Worm (Caenorhabditis elegans): ENCODE measurements around the gene F55E10.2.
"Not testable (repeated sequence)": the region's sequence is repeated elsewhere in the genome, so short reads cannot be mapped to it uniquely, and the experiment has no call there.

Gene F55E10.2

ce11 chrX:8340393-8340792 is at the start of gene F55E10.2:
Gene F55E10.2 (plus strand): TSS chrX:8340693.
- TF ChIP-seq unc-62 (GFP tag; optimal IDR thresholded peaks at IDR 0.05): no peak

DNA sequence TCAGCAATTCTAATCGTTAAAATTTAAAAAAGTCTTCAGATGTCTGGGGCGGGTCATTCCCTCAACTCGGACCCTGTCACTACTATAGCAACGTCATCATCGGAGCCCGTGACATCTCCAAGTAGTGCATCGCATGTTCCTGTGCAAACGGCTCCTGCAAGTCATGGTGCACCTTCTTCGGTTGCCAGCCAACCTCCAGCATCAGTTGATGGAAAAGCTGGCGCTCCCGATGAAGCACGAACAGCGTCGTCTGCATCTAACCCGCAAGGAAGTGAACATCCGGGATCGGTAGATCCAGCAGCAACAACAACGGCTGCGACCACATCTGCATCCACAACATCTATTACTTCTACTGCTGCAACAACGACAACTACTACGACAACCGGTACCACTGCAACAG is 45.9 kb upstream of the F55E10.2 start, which contains the start of gene R09F10.3:
Gene R09F10.3 (plus strand): TSS at position 40 of the 400 bp plus-strand sequence.
- no peak for TF ChIP-seq unc-62 (GFP tag; optimal IDR thresholded peaks at IDR 0.05)

- no peak for TF ChIP-seq unc-62 (GFP tag; optimal IDR thresholded peaks at IDR 0.05)
Measured at ce11 chrX:8297333-8297732, 43.2 kb upstream of the F55E10.2 start.

- no peak for TF ChIP-seq unc-62 (GFP tag; optimal IDR thresholded peaks at IDR 0.05)
Measured at ce11 chrX:8299554-8299953, 40.9 kb upstream of the F55E10.2 start, which contains the start of gene ced-13. Gene ced-13 (minus strand): TSS chrX:8299654.

DNA sequence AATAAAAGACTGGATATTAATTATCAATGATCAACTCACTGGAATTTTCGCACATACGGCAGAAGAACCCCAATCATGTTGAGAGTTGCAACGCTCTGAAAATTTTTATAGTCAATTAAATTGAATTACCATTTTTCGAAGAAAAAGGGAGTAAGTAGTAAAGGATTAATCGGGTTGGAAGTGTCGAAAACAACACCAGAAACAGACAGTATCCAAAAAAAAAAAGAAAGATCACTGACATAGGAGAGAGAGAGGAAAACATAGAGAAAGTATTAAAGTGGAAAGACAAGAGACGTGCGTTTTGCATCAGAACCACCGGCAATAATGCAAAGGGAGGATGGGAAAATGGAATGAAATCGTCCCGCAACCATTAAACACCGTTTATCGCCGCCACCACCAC is 38.2 kb upstream of the F55E10.2 start, which contains the start of gene inx-5:
Gene inx-5 (minus strand): TSS at position 101 of the 400 bp plus-strand sequence.
- no peak for TF ChIP-seq unc-62 (GFP tag; optimal IDR thresholded peaks at IDR 0.05)

DNA sequence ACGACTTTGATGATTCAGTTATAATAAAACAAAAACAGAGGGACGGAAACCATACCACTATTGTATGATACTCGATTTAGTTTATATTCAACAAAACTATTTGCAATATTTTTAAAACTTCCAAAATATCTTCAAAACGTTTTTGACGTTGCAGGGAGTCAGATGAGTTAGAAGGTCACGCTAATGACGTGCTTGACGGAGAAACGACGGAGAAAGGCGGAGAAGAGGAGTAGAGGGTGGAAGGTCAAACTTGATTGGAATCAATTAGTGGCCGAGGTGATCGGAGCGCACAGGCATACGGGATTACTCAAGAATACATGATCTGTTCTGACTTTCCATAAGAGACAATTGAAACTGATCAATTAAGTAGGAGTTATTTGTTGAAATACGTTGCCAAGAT is 37.7 kb upstream of the F55E10.2 start:
- no peak for TF ChIP-seq unc-62 (GFP tag; optimal IDR thresholded peaks at IDR 0.05)

- no peak for TF ChIP-seq unc-62 (GFP tag; optimal IDR thresholded peaks at IDR 0.05)
Measured at ce11 chrX:8307600-8307999, 32.9 kb upstream of the F55E10.2 start, which contains the start of gene R09F10.5. Gene R09F10.5 (minus strand): TSS chrX:8307700.

DNA sequence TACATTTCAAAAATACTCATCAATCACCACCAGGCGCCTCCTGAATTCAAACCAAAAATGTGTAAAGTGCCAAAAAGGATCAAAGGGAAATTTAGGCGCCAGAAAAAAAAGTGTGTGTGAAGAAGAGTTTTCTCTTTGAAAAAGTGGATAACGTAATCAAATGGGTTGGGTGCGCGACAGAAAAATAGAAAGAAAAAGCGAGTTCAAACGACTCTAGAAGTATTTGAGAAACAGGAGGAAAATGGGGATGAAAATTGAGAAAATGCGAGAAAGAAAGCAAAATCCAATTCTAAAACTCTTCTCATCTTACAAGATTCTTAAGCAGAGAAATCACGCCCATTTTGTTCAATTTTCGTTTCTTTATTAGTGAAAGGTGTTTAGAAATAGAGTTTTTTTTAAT is 32.0 kb upstream of the F55E10.2 start:
- TF ChIP-seq unc-62 (GFP tag; optimal IDR thresholded peaks at IDR 0.05): no peak

DNA sequence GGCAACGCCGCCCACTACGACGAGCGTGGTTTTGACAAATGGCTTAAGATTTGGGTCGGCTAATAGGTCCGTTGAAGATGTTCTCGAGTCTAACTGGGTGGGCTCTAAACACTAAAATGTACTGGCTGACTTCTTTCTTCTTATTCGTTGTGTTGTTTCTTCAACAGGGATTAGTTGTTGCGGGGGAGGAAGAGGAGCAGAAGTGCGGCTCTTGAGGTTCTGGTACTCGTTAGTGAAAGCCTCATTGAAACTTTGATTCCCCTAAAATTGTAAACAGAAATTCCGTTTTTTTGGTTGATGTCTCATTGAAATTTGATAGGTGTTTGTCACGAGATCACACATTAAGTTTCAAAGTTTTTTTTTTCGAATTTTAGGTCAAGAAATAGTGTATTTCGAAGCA is 29.7 kb upstream of the F55E10.2 start:
- TF ChIP-seq unc-62 (GFP tag; optimal IDR thresholded peaks at IDR 0.05): no peak

- TF ChIP-seq unc-62 (GFP tag; optimal IDR thresholded peaks at IDR 0.05): no peak
Measured at ce11 chrX:8311590-8311989, 28.9 kb upstream of the F55E10.2 start.

- TF ChIP-seq unc-62 (GFP tag; optimal IDR thresholded peaks at IDR 0.05): no peak
Measured at ce11 chrX:8318950-8319349, 21.5 kb upstream of the F55E10.2 start, which contains the start of gene srh-11. Gene srh-11 (minus strand): TSS chrX:8319050.

- no peak for TF ChIP-seq unc-62 (GFP tag; optimal IDR thresholded peaks at IDR 0.05)
Measured at ce11 chrX:8320889-8321288, 19.6 kb upstream of the F55E10.2 start, which contains the start of gene pqn-57. Gene pqn-57 (minus strand): TSS chrX:8320989.

DNA sequence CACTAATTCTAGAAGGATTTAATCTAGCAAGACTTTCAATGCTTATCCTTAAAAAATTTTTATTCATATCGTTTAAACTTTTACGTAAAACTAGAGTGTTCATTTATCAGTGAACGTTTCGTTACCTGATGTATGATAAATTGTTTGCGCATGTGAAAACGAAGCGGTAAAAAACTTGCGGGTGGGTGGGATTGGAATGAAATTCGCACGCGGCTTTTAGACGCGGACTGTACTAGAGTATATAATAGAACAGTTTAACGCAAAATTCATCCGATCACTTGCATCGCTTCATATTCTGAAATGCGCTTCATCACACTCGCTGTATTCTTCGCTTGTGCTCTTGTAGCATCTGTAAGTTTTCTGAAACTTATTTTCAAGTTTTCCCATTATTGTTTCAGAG is 18.7 kb upstream of the F55E10.2 start, which contains the start of gene abu-9:
Gene abu-9 (plus strand): TSS at position 301 of the 400 bp plus-strand sequence.
- TF ChIP-seq unc-62 (GFP tag; optimal IDR thresholded peaks at IDR 0.05): not testable (repeated sequence)

DNA sequence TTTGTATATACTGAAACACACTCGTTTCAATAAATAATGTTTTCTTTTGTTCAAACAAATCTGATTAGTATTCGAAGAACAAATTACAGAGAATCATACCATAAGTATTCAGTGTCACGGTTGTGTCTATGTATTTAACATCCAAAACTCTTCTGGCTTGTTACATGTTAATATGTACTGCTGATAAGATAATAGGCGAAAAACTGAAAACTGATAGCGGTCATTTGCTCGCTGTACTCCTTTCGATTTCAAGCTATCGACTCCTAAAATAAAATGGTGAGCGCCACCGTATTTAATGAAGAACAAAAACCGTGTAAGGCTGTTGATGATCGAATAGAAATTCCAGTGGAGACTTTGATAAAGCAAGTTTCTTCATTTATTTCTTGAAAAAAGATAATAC is 17.1 kb upstream of the F55E10.2 start, which contains the start of gene R09F10.1:
Gene R09F10.1 (plus strand): TSS at position 222 of the 400 bp plus-strand sequence.
- no peak for TF ChIP-seq unc-62 (GFP tag; optimal IDR thresholded peaks at IDR 0.05)

ce11 chrX:8326394-8326793 is 14.1 kb upstream of the F55E10.2 start, which contains the start of gene R09F10.8:
Gene R09F10.8 (minus strand): TSS chrX:8326451.
- TF ChIP-seq unc-62 (GFP tag; optimal IDR thresholded peaks at IDR 0.05): no peak

DNA sequence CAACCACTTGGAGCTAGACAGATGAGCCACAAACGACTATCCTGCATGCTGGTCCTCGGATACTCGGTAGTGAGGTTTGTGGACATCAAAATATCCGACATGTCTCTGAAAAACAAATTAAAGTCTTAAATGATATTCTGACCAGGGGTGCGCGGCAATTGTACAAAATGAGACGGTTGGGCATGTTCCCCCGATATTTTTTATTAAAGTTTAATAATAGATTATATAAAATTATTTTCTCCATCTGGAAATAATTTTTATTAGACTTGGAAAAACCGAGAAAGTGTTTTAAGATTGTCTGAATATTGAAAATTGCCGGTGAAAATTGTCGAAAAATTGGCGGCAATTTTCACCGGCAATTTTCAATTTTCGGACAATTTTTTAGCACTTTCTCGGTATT is 12.7 kb upstream of the F55E10.2 start, which contains the start of gene F55E10.4:
Gene F55E10.4 (minus strand): TSS at position 101 of the 400 bp plus-strand sequence.
- TF ChIP-seq unc-62 (GFP tag; optimal IDR thresholded peaks at IDR 0.05): no peak

ce11 chrX:8341675-8342074 is 1.2 kb downstream of the F55E10.2 start, which contains the start of gene F55E10.1:
Gene F55E10.1 (plus strand): TSS chrX:8341975.
- no peak for TF ChIP-seq unc-62 (GFP tag; optimal IDR thresholded peaks at IDR 0.05)

Measured in whole organism, dauer.